Fruit fly (Drosophila melanogaster): Measurements from ENCODE around the gene CG8664.

The CG8664 gene

DNA sequence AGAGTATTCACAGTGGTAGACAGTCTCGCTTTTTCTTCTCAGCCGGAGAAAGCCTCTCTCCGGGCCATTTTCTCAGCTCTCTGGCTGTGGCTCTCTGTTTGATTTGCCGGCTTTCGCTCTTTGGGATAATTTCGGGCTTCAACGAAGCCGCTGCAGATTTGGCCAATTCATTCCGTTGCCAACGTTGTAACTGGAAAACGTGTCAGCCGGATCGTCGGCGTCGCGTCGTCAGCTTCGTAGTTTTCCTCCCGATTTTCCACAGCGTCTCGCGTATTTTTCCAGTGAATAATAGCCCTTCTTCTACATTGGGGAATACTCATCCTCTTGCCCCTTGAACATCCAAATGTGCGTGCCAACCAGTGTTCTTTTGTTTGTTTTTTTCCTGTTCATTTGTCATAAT lies 49.9 kb downstream of the CG8664 start, which contains the start of gene f:
TSS of gene f (plus strand) at position 301 of the 400 bp plus-strand sequence.
- peak in 1 of 2 experiments; percentile 28 for TF ChIP-seq Trl (optimal IDR thresholded peaks at IDR 0.05)
- no peak for TF ChIP-seq Trl (GFP tag; optimal IDR thresholded peaks at IDR 0.05)
- TF ChIP-seq CG6689 (GFP tag; IDR thresholded peaks at IDR 0.05) = no peak

DNA sequence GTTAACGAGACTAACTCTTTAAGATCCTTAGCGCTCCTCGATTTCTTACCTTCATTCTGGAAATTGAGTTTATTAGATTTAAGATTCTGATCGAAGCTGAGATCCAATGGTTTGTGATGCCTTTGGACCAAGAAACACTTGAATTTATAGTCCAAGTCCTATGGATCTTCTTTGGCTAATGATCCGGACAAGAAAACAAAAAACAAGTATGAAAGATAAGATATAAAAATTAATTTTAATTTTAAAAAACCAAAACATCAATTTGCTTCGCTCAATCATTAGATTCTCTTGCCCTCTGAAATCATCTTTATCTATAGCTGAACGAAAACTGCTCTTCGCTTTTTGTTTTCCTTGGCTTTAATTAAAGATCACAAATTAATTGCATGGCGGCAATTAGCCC lies 51.6 kb downstream of the CG8664 start, which contains the start of gene CG10597:
TSS of gene CG10597 (minus strand) at position 101 of the 400 bp plus-strand sequence.
- TF ChIP-seq ATbp (GFP tag; optimal IDR thresholded peaks at IDR 0.05) = no peak
- no peak for TF ChIP-seq Mrtf (GFP tag; IDR thresholded peaks at IDR 0.05)
- no peak for TF ChIP-seq crol (GFP tag; IDR thresholded peaks at IDR 0.05)
- TF ChIP-seq fu2 (GFP tag; optimal IDR thresholded peaks at IDR 0.05) = no peak
- TF ChIP-seq ind (GFP tag; optimal IDR thresholded peaks at IDR 0.05) = no peak
- TF ChIP-seq CG10959 (GFP tag; IDR thresholded peaks at IDR 0.05) = no peak
- no peak for TF ChIP-seq CG11723 (GFP tag; optimal IDR thresholded peaks at IDR 0.05)
- TF ChIP-seq CG3838 (GFP tag; optimal IDR thresholded peaks at IDR 0.05) = no peak
- no peak for TF ChIP-seq twi (tag; optimal IDR thresholded peaks at IDR 0.05)
- no peak for TF ChIP-seq CG3065 (GFP tag; optimal IDR thresholded peaks at IDR 0.05)
- no peak for TF ChIP-seq CG9876 (GFP tag; optimal IDR thresholded peaks at IDR 0.05)
- TF ChIP-seq CG12659 (GFP tag; optimal IDR thresholded peaks at IDR 0.05) = no peak
- TF ChIP-seq CG34224 (GFP tag; IDR thresholded peaks at IDR 0.05; ENCODE audit: partially characterized antibody) = no peak
- no peak for TF ChIP-seq eve (GFP tag; optimal IDR thresholded peaks at IDR 0.05)
- no peak for TF ChIP-seq CG31388 (GFP tag; optimal IDR thresholded peaks at IDR 0.05)
- no peak for TF ChIP-seq crp (GFP tag; optimal IDR thresholded peaks at IDR 0.05)
- no peak for TF ChIP-seq fd102C (GFP tag; optimal IDR thresholded peaks at IDR 0.05)
- no peak for TF ChIP-seq gsb-n (tag; optimal IDR thresholded peaks at IDR 0.05)
- no peak for TF ChIP-seq tgo (GFP tag; IDR thresholded peaks at IDR 0.05)
- no peak for TF ChIP-seq aop (GFP tag; IDR thresholded peaks at IDR 0.05)
